Fruit fly (Drosophila melanogaster): ENCODE data around the gene CG7102.

CG7102 gene

DNA sequence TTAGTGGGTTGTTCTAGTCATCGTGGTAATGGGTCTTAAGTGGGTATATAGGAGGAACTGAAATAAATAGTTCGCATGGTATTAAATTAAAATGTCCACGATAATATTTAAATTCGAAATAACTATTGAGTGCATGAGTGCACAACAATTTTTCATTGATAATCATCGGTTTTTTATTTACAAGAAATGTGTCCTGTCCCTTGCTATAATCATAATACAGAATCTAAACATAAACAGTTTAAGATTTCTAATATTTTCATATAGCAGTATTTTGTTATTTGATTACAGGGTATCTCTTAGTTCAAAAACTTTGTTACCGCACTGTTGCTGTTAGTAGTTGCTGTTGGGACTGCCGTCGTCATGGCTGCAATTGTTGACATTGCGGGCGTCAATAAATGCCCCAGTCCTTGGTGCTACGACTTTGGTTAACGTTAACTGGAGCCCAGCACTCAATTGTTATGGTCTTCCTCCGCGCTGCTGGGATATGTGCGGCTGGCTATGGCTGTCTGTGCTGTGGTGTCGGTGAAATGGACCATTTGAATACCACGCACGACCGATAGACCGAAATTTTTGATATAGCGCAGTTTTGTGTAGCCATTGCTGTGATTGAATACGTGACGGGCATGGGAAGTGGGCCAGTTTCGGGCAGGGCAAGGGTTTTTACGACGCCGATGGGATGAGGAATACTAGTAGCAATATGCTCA is 15.3 kb downstream of the CG7102 start (continued):
- no peak for TF ChIP-seq HLH3B (GFP tag; IDR thresholded peaks at IDR 0.05)
- peak; percentile 72; the same call in 2 of the 3 replicates for TF ChIP-seq dysf (GFP tag; IDR thresholded peaks at IDR 0.05)
- TF ChIP-seq fu2 (GFP tag; optimal IDR thresholded peaks at IDR 0.05) = no peak
- no peak for TF ChIP-seq CG30431 (GFP tag; optimal IDR thresholded peaks at IDR 0.05)
- peak; percentile 63 for TF ChIP-seq scrt (GFP tag; optimal IDR thresholded peaks at IDR 0.05)
- no peak for TF ChIP-seq crp (GFP tag; optimal IDR thresholded peaks at IDR 0.05)
- TF ChIP-seq fd102C (GFP tag; optimal IDR thresholded peaks at IDR 0.05) = no peak
- no peak for TF ChIP-seq CG33557 (GFP tag; optimal IDR thresholded peaks at IDR 0.05)
- no peak for TF ChIP-seq CG13894 (tag; optimal IDR thresholded peaks at IDR 0.05)
- no peak for TF ChIP-seq YL-1 (GFP tag; optimal IDR thresholded peaks at IDR 0.05)
- no peak for TF ChIP-seq CG11247 (GFP tag; IDR thresholded peaks at IDR 0.05)
- no peak for TF ChIP-seq Sin3A (optimal IDR thresholded peaks at IDR 0.05)
- no peak for TF ChIP-seq vvl (GFP tag; IDR thresholded peaks at IDR 0.05)
- TF ChIP-seq Nf-YC (tag; optimal IDR thresholded peaks at IDR 0.05) = peak; percentile 4
- peak; percentile 61; the same call in 2 of the 3 replicates for TF ChIP-seq CG17361 (GFP tag; IDR thresholded peaks at IDR 0.05)
- peak; percentile 26 for TF ChIP-seq Ssrp (tag; optimal IDR thresholded peaks at IDR 0.05)
- TF ChIP-seq Hey (tag; optimal IDR thresholded peaks at IDR 0.05) = no peak
- no peak for TF ChIP-seq NC2α (GFP tag; optimal IDR thresholded peaks at IDR 0.05)
- no peak for TF ChIP-seq Optix (GFP tag; IDR thresholded peaks at IDR 0.05)
- TF ChIP-seq exex (tag; optimal IDR thresholded peaks at IDR 0.05) = no peak
- peak; percentile 78 for TF ChIP-seq CG10147 (GFP tag; optimal IDR thresholded peaks at IDR 0.05)
- peak; percentile 55 for TF ChIP-seq Dek (tag; optimal IDR thresholded peaks at IDR 0.05)
- TF ChIP-seq unpg (GFP tag; optimal IDR thresholded peaks at IDR 0.05) = peak; percentile 50
- TF ChIP-seq sim (GFP tag; IDR thresholded peaks at IDR 0.05) = no peak
- no peak for TF ChIP-seq Max (GFP tag; optimal IDR thresholded peaks at IDR 0.05)
- no peak for TF ChIP-seq sqz (GFP tag; optimal IDR thresholded peaks at IDR 0.05)
- TF ChIP-seq CG7786 (GFP tag; optimal IDR thresholded peaks at IDR 0.05) = peak; percentile 16
- no peak for TF ChIP-seq twi (tag; optimal IDR thresholded peaks at IDR 0.05)
- TF ChIP-seq TFAM (GFP tag; optimal IDR thresholded peaks at IDR 0.05) = no peak
- TF ChIP-seq CG3847 (GFP tag; IDR thresholded peaks at IDR 0.05) = 0 out of 2 replicates have a peak, but pooled peaks have one; percentile 22
- peak; percentile 17; the same call in 1 of the 2 replicates for TF ChIP-seq H2.0 (GFP tag; IDR thresholded peaks at IDR 0.05)
- no peak for TF ChIP-seq crol (GFP tag; IDR thresholded peaks at IDR 0.05)
- peak; percentile 73 for TF ChIP-seq kni (GFP tag; optimal IDR thresholded peaks at IDR 0.05)
- TF ChIP-seq CG15073 (GFP tag; optimal IDR thresholded peaks at IDR 0.05) = no peak
- TF ChIP-seq CG32767 (GFP tag; IDR thresholded peaks at IDR 0.05) = no peak
- TF ChIP-seq CG11093 (GFP tag; IDR thresholded peaks at IDR 0.05) = no peak
- TF ChIP-seq CG12659 (GFP tag; optimal IDR thresholded peaks at IDR 0.05) = peak; percentile 32
- TF ChIP-seq tap (tag; optimal IDR thresholded peaks at IDR 0.05) = no peak
- TF ChIP-seq Neu2 (GFP tag; optimal IDR thresholded peaks at IDR 0.05; ENCODE audit: borderline replicate concordance) = no peak
- peak; percentile 86 for TF ChIP-seq sens (GFP tag)
- no peak for TF ChIP-seq pan (optimal IDR thresholded peaks at IDR 0.05)
- TF ChIP-seq pan (GFP tag; optimal IDR thresholded peaks at IDR 0.05 in 1 of 2, IDR thresholded peaks at IDR 0.05 in 1 of 2) = peak in 1 of 2 experiments; percentile 30
- TF ChIP-seq slou (GFP tag; optimal IDR thresholded peaks at IDR 0.05) = peak; percentile 46
- TF ChIP-seq bab2 (GFP tag; optimal IDR thresholded peaks at IDR 0.05) = peak; percentile 43
- TF ChIP-seq CG3163 (GFP tag; optimal IDR thresholded peaks at IDR 0.05) = no peak
- peak; percentile 34 for TF ChIP-seq CG4424 (GFP tag; optimal IDR thresholded peaks at IDR 0.05)
- TF ChIP-seq Atf3 (GFP tag; optimal IDR thresholded peaks at IDR 0.05) = no peak
- TF ChIP-seq pzg (GFP tag; optimal IDR thresholded peaks at IDR 0.05) = no peak
- TF ChIP-seq cad (GFP tag; optimal IDR thresholded peaks at IDR 0.05) = no peak
- no peak for TF ChIP-seq CG10979 (tag; optimal IDR thresholded peaks at IDR 0.05)
- no peak for TF ChIP-seq usp (GFP tag; optimal IDR thresholded peaks at IDR 0.05)
